Fruit fly (Drosophila melanogaster) whole organism, pupa: ENCODE data around the gene lectin-28C.

Experiments used
- CG10348 ChIP-seq: fragments of 200-800 bp; sonication (Bioruptor generic); IDR thresholded peaks from 2 replicates; pipeline ENCODE4 v1.3.6; 2022; ENCODE audit warnings: missing biosample characterization, missing genetic modification characterization
- CG12605 ChIP-seq: fragments of 200-800 bp; sonication (Bioruptor generic); IDR thresholded peaks from 2 replicates; pipeline ENCODE4 v1.3.6; 2022; ENCODE audit warnings: missing biosample characterization, missing genetic modification characterization
- CG13204 ChIP-seq: fragments of 200-800 bp; sonication (Bioruptor generic); optimal IDR thresholded peaks from 2 replicates; lab custom pipeline; 2018; ENCODE audit warnings: missing biosample characterization, mild to moderate bottlenecking, missing genetic modification characterization, moderate library complexity
- CG14655 ChIP-seq: fragments of 200-800 bp; sonication (Bioruptor generic); optimal IDR thresholded peaks from 3 replicates; lab custom pipeline; 2017; ENCODE audit warnings: mild to moderate bottlenecking, missing biosample characterization, missing genetic modification reagents, missing genetic modification characterization
- CG15710 ChIP-seq: fragments of 200-800 bp; sonication (Bioruptor generic); optimal IDR thresholded peaks from 2 replicates; lab custom pipeline; 2018; ENCODE audit warnings: missing biosample characterization, mild to moderate bottlenecking, missing genetic modification characterization, moderate library complexity
- CG17806 ChIP-seq: fragments of 200-800 bp; sonication (Bioruptor generic); optimal IDR thresholded peaks from 2 replicates; lab custom pipeline; 2018; ENCODE audit warnings: missing biosample characterization, mild to moderate bottlenecking, missing genetic modification characterization, moderate library complexity
- CG32121 ChIP-seq: fragments of 200-800 bp; sonication (Bioruptor generic); IDR thresholded peaks from 2 replicates; pipeline ENCODE4 v1.3.6; 2022; ENCODE audit warnings: missing biosample characterization, missing genetic modification characterization
- CG34367 ChIP-seq: fragments of 200-800 bp; sonication (Bioruptor generic); optimal IDR thresholded peaks from 2 replicates; lab custom pipeline; 2018; ENCODE audit warnings: missing biosample characterization, mild to moderate bottlenecking, missing genetic modification characterization
- CG4496 ChIP-seq: fragments of 200-800 bp; sonication (Bioruptor generic); IDR thresholded peaks from 3 replicates; pipeline ENCODE4 v1.3.6; 2022; ENCODE audit warnings: missing biosample characterization, missing genetic modification characterization
- CG8159 ChIP-seq: fragments of 200-800 bp; sonication (Bioruptor generic); optimal IDR thresholded peaks from 3 replicates; lab custom pipeline; 2018; ENCODE audit warnings: missing biosample characterization, mild to moderate bottlenecking, missing genetic modification characterization, moderate library complexity
- CG8301 ChIP-seq: fragments of 200-800 bp; sonication (Bioruptor generic); optimal IDR thresholded peaks from 2 replicates; lab custom pipeline; 2018; ENCODE audit warnings: missing biosample characterization, mild to moderate bottlenecking, missing genetic modification characterization
- CG9948 ChIP-seq: fragments of 200-800 bp; sonication (Bioruptor generic); optimal IDR thresholded peaks from 2 replicates; lab custom pipeline; 2018; ENCODE audit warnings: missing biosample characterization, mild to moderate bottlenecking, missing genetic modification characterization, moderate library complexity
- D1 ChIP-seq: fragments of 200-800 bp; sonication (Bioruptor generic); optimal IDR thresholded peaks from 2 replicates; lab custom pipeline; 2018; ENCODE audit warnings: missing biosample characterization, mild to moderate bottlenecking, missing genetic modification characterization, moderate library complexity
- EcR ChIP-seq: fragments of 200-800 bp; sonication (Bioruptor generic); optimal IDR thresholded peaks from 3 replicates; lab custom pipeline; 2019; ENCODE audit warnings: missing biosample characterization, missing genetic modification characterization, mild to moderate bottlenecking, moderate library complexity, missing genetic modification reagents
- Ets98B ChIP-seq: fragments of 200-800 bp; sonication (Bioruptor generic); IDR thresholded peaks from 2 replicates; pipeline ENCODE4 v1.3.6; 2022; ENCODE audit warnings: missing biosample characterization, missing genetic modification characterization
- Pif1A ChIP-seq: fragments of 200-800 bp; sonication (Bioruptor generic); optimal IDR thresholded peaks from 3 replicates; lab custom pipeline; 2016; ENCODE audit warnings: missing biosample characterization, missing genetic modification characterization
- Pif1B ChIP-seq: fragments of 200-800 bp; sonication (Bioruptor generic); optimal IDR thresholded peaks from 3 replicates; lab custom pipeline; 2016; ENCODE audit warnings: missing biosample characterization, missing genetic modification characterization
- Snoo ChIP-seq: fragments of 200-800 bp; sonication (Bioruptor generic); optimal IDR thresholded peaks from 3 replicates; lab custom pipeline; 2017; ENCODE audit warnings: missing biosample characterization, mild to moderate bottlenecking, missing genetic modification characterization, inconsistent platforms
- fd96Ca ChIP-seq: fragments of 200-800 bp; sonication (Bioruptor generic); IDR thresholded peaks from 3 replicates; pipeline ENCODE4 v1.3.6; 2022; ENCODE audit warnings: missing biosample characterization, missing genetic modification characterization
- gl ChIP-seq: fragments of 200-800 bp; sonication (Bioruptor generic); optimal IDR thresholded peaks from 2 replicates; lab custom pipeline; 2018; ENCODE audit warnings: missing biosample characterization, mild to moderate bottlenecking, missing genetic modification characterization
- rn ChIP-seq: fragments of 200-800 bp; sonication (Bioruptor generic); IDR thresholded peaks from 2 replicates; pipeline ENCODE4 v1.3.6; 2022; ENCODE audit warnings: missing biosample characterization, missing genetic modification characterization

Gene lectin-28C

DNA sequence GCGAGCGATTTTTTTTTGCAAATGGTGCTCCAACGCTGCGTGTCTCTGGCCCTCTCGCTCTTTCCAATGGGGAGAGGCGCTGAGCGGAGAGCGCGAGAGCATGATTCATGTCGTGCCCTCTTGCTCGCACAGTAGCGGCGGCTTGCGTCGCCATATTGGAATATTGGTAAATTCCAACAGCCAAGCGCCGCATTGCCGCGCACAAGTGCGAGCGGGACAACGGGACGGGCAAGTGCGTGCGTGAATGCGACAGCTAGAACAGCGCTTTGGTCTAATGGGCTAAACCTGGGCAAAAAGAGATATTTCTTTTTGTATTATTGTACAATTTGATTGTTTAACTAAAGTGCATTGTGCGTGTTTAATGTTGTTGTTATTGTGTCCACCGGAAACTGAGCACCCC, 28.6 kb upstream of the lectin-28C start:
- TF ChIP-seq Ets98B (GFP tag; lab: Robert Waterston, UW) (peak; percentile 31), CG15710 (tag; lab: Kevin White, UChicago) (peak; percentile 34), CG4496 (GFP tag; lab: Robert Waterston, UW) (peak; percentile 73), CG34367 (tag; lab: Kevin White, UChicago) (peak; percentile 15), rn (GFP tag; lab: Robert Waterston, UW) (no peak), Snoo (tag; lab: Kevin White, UChicago) (peak; percentile 18), D1 (tag; lab: Kevin White, UChicago) (no peak), fd96Ca (peak; percentile 67), gl (tag; lab: Kevin White, UChicago) (no peak), CG13204 (GFP tag; lab: Kevin White, UChicago) (peak; percentile 51), EcR (GFP tag; lab: Kevin White, UChicago) (no peak), CG10348 (GFP tag; lab: Robert Waterston, UW) (no peak), CG12605 (GFP tag; lab: Robert Waterston, UW) (no peak), Pif1A (GFP tag; lab: Kevin White, UChicago) (no peak), CG8301 (tag; lab: Kevin White, UChicago) (peak; percentile 14), CG32121 (GFP tag; lab: Robert Waterston, UW) (peak; percentile 60), CG17806 (tag; lab: Kevin White, UChicago) (no peak), CG14655 (GFP tag; lab: Kevin White, UChicago) (peak; percentile 46), Pif1B (GFP tag; lab: Kevin White, UChicago) (peak; percentile 38), CG9948 (tag; lab: Kevin White, UChicago) (no peak), CG8159 (tag; lab: Kevin White, UChicago) (peak; percentile 7)

DNA sequence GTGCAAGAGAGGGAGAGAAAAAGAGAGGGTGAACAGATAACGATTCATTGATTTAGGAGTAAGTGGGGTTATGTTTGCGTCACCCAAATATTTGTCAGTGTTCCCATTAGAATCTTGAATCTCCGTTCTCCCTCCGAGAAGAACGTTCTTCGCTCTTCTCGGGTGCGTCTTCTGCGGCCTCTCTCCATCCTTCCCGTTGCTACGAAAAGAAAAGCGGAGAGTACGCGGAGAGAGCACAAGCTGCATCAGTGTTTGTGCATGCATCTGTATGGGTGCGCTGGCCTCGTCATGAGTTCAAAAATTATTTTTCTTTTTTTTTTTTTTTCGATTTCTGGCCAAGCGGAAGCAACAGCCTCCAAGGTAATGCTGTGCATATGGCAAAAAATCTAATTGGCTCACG, 28.0 kb upstream of the lectin-28C start:
- TF ChIP-seq fd96Ca (0 out of 3 replicates have a peak, but pooled peaks have one; percentile 14), CG32121 (GFP tag; lab: Robert Waterston, UW) (peak; percentile 64; the same call in 1 of the 2 replicates), CG10348 (GFP tag; lab: Robert Waterston, UW) (no peak), CG4496 (GFP tag; lab: Robert Waterston, UW) (peak; percentile 47; the same call in 2 of the 3 replicates), CG17806 (tag; lab: Kevin White, UChicago) (no peak)

DNA sequence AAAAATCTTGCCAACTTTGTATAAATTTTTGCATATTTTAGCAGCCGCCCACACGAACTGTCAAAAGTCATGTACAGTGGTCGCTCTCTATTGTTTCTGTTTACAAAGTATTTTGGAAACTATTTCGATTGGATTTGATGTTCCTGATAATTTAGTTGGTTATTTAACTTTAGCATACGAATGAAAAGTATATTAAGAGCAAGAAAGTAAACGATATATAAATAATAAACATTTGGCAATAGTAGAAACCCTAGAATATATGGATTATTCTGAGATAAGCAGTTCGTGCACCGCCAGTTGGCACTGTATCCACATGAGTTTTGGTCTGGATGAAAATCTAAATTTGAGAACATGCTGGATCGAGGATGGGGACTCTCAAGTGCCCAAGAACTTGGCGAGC, 23.6 kb upstream of the lectin-28C start:
- TF ChIP-seq fd96Ca (no peak), CG15710 (tag; lab: Kevin White, UChicago) (no peak), CG9948 (tag; lab: Kevin White, UChicago) (peak; percentile 2), D1 (tag; lab: Kevin White, UChicago) (no peak), Ets98B (GFP tag; lab: Robert Waterston, UW) (no peak), CG8159 (tag; lab: Kevin White, UChicago) (no peak), Snoo (tag; lab: Kevin White, UChicago) (no peak), CG17806 (tag; lab: Kevin White, UChicago) (no peak), CG32121 (GFP tag; lab: Robert Waterston, UW) (no peak)
- TF ChIP-seq, all 21 proteins: peak for 1

DNA sequence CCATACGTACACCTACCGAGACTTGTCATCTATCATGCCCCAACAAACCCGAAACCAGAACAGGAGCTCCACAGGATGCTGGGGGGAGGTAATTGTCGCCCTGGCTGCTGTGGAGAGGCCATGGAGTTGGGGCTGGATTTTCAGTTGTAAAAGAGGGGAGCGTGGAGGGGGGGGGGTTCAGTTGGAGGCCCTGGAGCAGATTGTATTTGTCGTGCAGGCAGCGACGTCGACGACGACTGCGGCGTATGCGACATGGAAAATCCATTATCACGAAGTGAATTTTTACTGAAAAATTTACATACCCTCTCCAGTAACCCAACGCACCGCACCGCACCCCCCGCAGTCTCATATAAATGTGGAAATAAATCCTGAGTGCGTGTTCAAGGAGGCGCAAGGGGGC, 23.2 kb upstream of the lectin-28C start:
- TF ChIP-seq Snoo (tag; lab: Kevin White, UChicago) (no peak), CG14655 (GFP tag; lab: Kevin White, UChicago) (no peak), CG13204 (GFP tag; lab: Kevin White, UChicago) (no peak), CG9948 (tag; lab: Kevin White, UChicago) (no peak), fd96Ca (no peak)

DNA sequence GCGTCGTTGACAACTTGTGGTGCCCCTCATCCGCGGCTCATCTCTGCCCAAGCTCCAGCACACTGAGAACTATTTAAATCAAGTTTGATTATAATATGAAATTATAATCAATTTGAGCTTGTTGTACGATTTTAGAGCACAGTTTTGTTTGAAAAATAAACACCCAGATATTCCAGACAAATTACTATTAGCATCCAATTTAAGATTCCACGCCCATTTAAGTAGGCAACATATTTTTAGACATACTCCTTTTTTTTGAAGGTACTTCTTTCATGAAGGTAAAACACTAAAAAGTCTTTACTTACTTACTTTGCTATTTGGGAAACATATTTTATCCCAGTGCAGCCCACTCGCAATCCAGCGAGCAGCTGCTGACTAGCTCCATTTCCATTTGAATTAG, 18.9 kb upstream of the lectin-28C start:
- TF ChIP-seq CG17806 (tag; lab: Kevin White, UChicago) (no peak), gl (tag; lab: Kevin White, UChicago) (no peak), Pif1A (GFP tag; lab: Kevin White, UChicago) (no peak), D1 (tag; lab: Kevin White, UChicago) (no peak), Snoo (tag; lab: Kevin White, UChicago) (no peak), CG32121 (GFP tag; lab: Robert Waterston, UW) (no peak), CG13204 (GFP tag; lab: Kevin White, UChicago) (no peak), CG4496 (GFP tag; lab: Robert Waterston, UW) (no peak), rn (GFP tag; lab: Robert Waterston, UW) (no peak), CG8159 (tag; lab: Kevin White, UChicago) (no peak), CG14655 (GFP tag; lab: Kevin White, UChicago) (no peak), EcR (GFP tag; lab: Kevin White, UChicago) (no peak), Pif1B (GFP tag; lab: Kevin White, UChicago) (no peak), CG15710 (tag; lab: Kevin White, UChicago) (no peak), fd96Ca (no peak), CG12605 (GFP tag; lab: Robert Waterston, UW) (no peak), CG34367 (tag; lab: Kevin White, UChicago) (no peak)

DNA sequence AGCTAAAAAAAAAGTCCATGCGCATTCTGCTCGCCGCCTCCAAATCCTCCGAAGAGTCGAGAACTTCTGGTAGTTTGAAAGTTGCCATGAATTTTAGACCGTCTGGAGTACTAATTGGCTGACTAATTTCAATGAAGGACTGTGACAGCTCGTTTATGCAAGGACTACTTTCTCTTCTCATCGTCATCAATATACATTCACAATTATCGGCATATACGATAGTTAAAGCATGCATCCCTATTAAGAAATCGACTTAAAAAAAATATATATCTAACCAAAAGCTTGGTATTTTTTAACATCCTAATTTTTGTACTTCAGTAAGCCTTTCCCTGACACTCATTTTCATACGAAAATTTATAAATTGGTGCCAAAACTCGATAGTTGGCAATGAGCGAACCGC, 16.7 kb upstream of the lectin-28C start, which contains the start of gene CG14537:
TSS of gene CG14537 (plus strand) at position 301 of the 400 bp plus-strand sequence.
- TF ChIP-seq CG32121 (GFP tag; lab: Robert Waterston, UW) (no peak), gl (tag; lab: Kevin White, UChicago) (no peak), CG12605 (GFP tag; lab: Robert Waterston, UW) (no peak), CG14655 (GFP tag; lab: Kevin White, UChicago) (no peak)
